Worm (Caenorhabditis elegans) whole organism, L1 larva: ENCODE data around the gene Y15E3A.5.
A peak's percentile ranks its signal among the peaks of the same experiment; 100 is the strongest.

Experiments used
- C04F5.9 ChIP-seq: sonication (generic microtip); optimal IDR thresholded peaks from 2 replicates; lab custom pipeline; 2016; ENCODE audit warnings: missing genetic modification characterization, missing compliant biosample characterization
- aha-1 ChIP-seq: fragments of 150-350 bp; optimal IDR thresholded peaks from 2 replicates; lab custom pipeline; 2014; ENCODE audit warnings: missing biosample characterization, missing genetic modification characterization
- blmp-1 ChIP-seq: fragments of 150-350 bp; optimal IDR thresholded peaks from 2 replicates; lab custom pipeline; 2014; ENCODE audit warnings: missing biosample characterization, missing genetic modification characterization
- ceh-8 ChIP-seq: fragments of 200-800 bp; sonication (Bioruptor generic); optimal IDR thresholded peaks from 2 replicates; lab custom pipeline; 2018; ENCODE audit warnings: mild to moderate bottlenecking, missing genetic modification characterization, moderate library complexity, missing compliant biosample characterization
- dpl-1 ChIP-seq, 3 experiments: fragments of 150-350 bp in 2 of 3; sonication (generic microtip) in 1 of 3; optimal IDR thresholded peaks; 2 replicates each; lab custom pipeline; 2014 to 2017; ENCODE audit warnings: missing biosample characterization in 3 of 3, missing genetic modification characterization in 3 of 3, missing genetic modification reagents in 3 of 3
- efl-1 ChIP-seq, 4 experiments: fragments of 150-350 bp; optimal IDR thresholded peaks in 3 of 4; peaks in 1 of 4; 1 replicate in 1 of 4; 2 replicates in 3 of 4; lab custom pipeline; 2014; ENCODE audit warnings: missing biosample characterization in 2 of 4, missing genetic modification characterization in 2 of 4, missing genetic modification reagents in 2 of 4
- egl-13 ChIP-seq: sonication (generic microtip); optimal IDR thresholded peaks from 2 replicates; lab custom pipeline; 2016; ENCODE audit warnings: missing genotype, missing genetic modification reagents, missing genetic modification characterization, missing compliant biosample characterization
- elt-2 ChIP-seq: sonication (generic microtip); optimal IDR thresholded peaks from 2 replicates; lab custom pipeline; 2016; ENCODE audit warnings: missing genetic modification characterization, mild to moderate bottlenecking, inconsistent platforms, missing compliant biosample characterization, missing genetic modification reagents
- elt-3 ChIP-seq, 6 experiments: fragments of 150-350 bp in 1 of 6; sonication (generic microtip); optimal IDR thresholded peaks; 2 replicates each; lab custom pipeline; 2017 to 2018; ENCODE audit warnings: missing biosample characterization in 6 of 6, missing genetic modification characterization in 6 of 6, inconsistent platforms in 1 of 6
- ets-5 ChIP-seq: fragments of 200-800 bp; sonication (Bioruptor generic); IDR thresholded peaks from 2 replicates; pipeline ENCODE4 v1.3.6; 2022; ENCODE audit warnings: missing genetic modification characterization, missing compliant biosample characterization
- fkh-10 ChIP-seq: sonication (generic microtip); optimal IDR thresholded peaks from 2 replicates; lab custom pipeline; 2017; ENCODE audit warnings: missing biosample characterization, missing genetic modification reagents, missing genetic modification characterization
- fkh-8 ChIP-seq: sonication (generic microtip); optimal IDR thresholded peaks from 2 replicates; lab custom pipeline; 2016; ENCODE audit warnings: mild to moderate bottlenecking, missing genetic modification characterization, missing compliant biosample characterization
- grh-1 ChIP-seq: fragments of 200-800 bp; sonication (Bioruptor generic); IDR thresholded peaks from 2 replicates; pipeline ENCODE4 v1.3.6; 2022; ENCODE audit warnings: missing genetic modification reagents, missing genetic modification characterization, missing compliant biosample characterization
- hpl-2 ChIP-seq: fragments of 150-350 bp; optimal IDR thresholded peaks from 2 replicates; lab custom pipeline; 2014; ENCODE audit warnings: missing biosample characterization, missing genetic modification reagents, missing genetic modification characterization
- irx-1 ChIP-seq: sonication (generic microtip); optimal IDR thresholded peaks from 2 replicates; lab custom pipeline; 2016; ENCODE audit warnings: missing genetic modification characterization, missing compliant biosample characterization
- lin-14 ChIP-seq: fragments of 200-800 bp; sonication (Bioruptor generic); optimal IDR thresholded peaks from 2 replicates; lab custom pipeline; 2018; ENCODE audit warnings: mild to moderate bottlenecking, missing genetic modification characterization, moderate library complexity, missing compliant biosample characterization
- lin-15B ChIP-seq: fragments of 150-350 bp; sonication (generic microtip); optimal IDR thresholded peaks from 3 replicates; lab custom pipeline; 2014; ENCODE audit warnings: missing biosample characterization, missing genetic modification characterization
- lin-35 ChIP-seq, 2 experiments: fragments of 150-350 bp; optimal IDR thresholded peaks; 2 replicates each; lab custom pipeline; 2014; ENCODE audit warnings: missing biosample characterization in 2 of 2, missing genetic modification characterization in 2 of 2, missing genetic modification reagents in 2 of 2
- lin-39 ChIP-seq: fragments of 150-350 bp; optimal IDR thresholded peaks from 2 replicates; lab custom pipeline; 2014; ENCODE audit warnings: missing biosample characterization, missing genetic modification reagents, missing genetic modification characterization
- lir-3 ChIP-seq: sonication (generic microtip); optimal IDR thresholded peaks from 2 replicates; lab custom pipeline; 2016; ENCODE audit warnings: mild to moderate bottlenecking, missing genetic modification characterization, moderate library complexity, missing compliant biosample characterization; ENCODE audit not compliant: poor library complexity
- lsy-2 ChIP-seq, 2 experiments: fragments of 150-350 bp; optimal IDR thresholded peaks; 2 replicates each; lab custom pipeline; 2014; ENCODE audit warnings: missing biosample characterization in 2 of 2, missing genetic modification characterization in 2 of 2
- mab-9 ChIP-seq: fragments of 200-800 bp; sonication (Bioruptor generic); IDR thresholded peaks from 2 replicates; pipeline ENCODE4 v1.3.6; 2022; ENCODE audit warnings: missing genetic modification reagents, missing genetic modification characterization, missing compliant biosample characterization
- mdl-1 ChIP-seq, 2 experiments: fragments of 150-350 bp; optimal IDR thresholded peaks; 2 replicates each; lab custom pipeline; 2014 to 2017; ENCODE audit warnings: missing biosample characterization in 2 of 2, missing genetic modification characterization in 2 of 2, inconsistent platforms in 1 of 2
- mep-1 ChIP-seq: fragments of 150-350 bp; optimal IDR thresholded peaks from 2 replicates; lab custom pipeline; 2014; ENCODE audit warnings: missing biosample characterization, missing genetic modification characterization
- nhr-12 ChIP-seq: sonication (generic microtip); optimal IDR thresholded peaks from 2 replicates; lab custom pipeline; 2017; ENCODE audit warnings: missing biosample characterization, missing genetic modification characterization
- nhr-19 ChIP-seq: fragments of 200-800 bp; sonication (Bioruptor generic); conservative IDR thresholded peaks from 2 replicates; pipeline ENCODE4 v1.3.6; 2022; ENCODE audit warnings: missing genetic modification characterization, missing compliant biosample characterization
- nhr-20 ChIP-seq: sonication (generic microtip); optimal IDR thresholded peaks from 2 replicates; lab custom pipeline; 2016; ENCODE audit warnings: mild to moderate bottlenecking, missing genetic modification characterization, missing compliant biosample characterization
- nhr-28 ChIP-seq: fragments of 150-350 bp; optimal IDR thresholded peaks from 2 replicates; lab custom pipeline; 2014; ENCODE audit warnings: missing biosample characterization, missing genetic modification characterization
- nhr-47 ChIP-seq: sonication (generic microtip); optimal IDR thresholded peaks from 2 replicates; lab custom pipeline; 2016; ENCODE audit warnings: mild to moderate bottlenecking, missing genetic modification characterization, moderate library complexity, missing compliant biosample characterization
- nhr-71 ChIP-seq: sonication (generic microtip); optimal IDR thresholded peaks from 2 replicates; lab custom pipeline; 2016; ENCODE audit warnings: mild to moderate bottlenecking, missing genetic modification characterization, moderate library complexity, missing compliant biosample characterization
- nhr-77 ChIP-seq: fragments of 150-350 bp; optimal IDR thresholded peaks from 2 replicates; lab custom pipeline; 2014; ENCODE audit warnings: missing biosample characterization, missing genetic modification characterization
- nhr-85 ChIP-seq: sonication (generic microtip); peaks from one replicate; lab custom pipeline; 2016; ENCODE audit warnings: missing genetic modification characterization, inconsistent platforms, missing compliant biosample characterization
- pag-3 ChIP-seq: sonication (generic microtip); optimal IDR thresholded peaks from 2 replicates; lab custom pipeline; 2017; ENCODE audit warnings: missing genetic modification characterization, mild to moderate bottlenecking, missing compliant biosample characterization, antibody characterized with exemption, borderline replicate concordance; ENCODE audit not compliant: insufficient read depth
- pqm-1 ChIP-seq: sonication (generic microtip); optimal IDR thresholded peaks from 3 replicates; lab custom pipeline; 2017; ENCODE audit warnings: missing biosample characterization, missing genetic modification characterization
- rnt-1 ChIP-seq: sonication (generic microtip); optimal IDR thresholded peaks from 2 replicates; lab custom pipeline; 2016; ENCODE audit warnings: mild to moderate bottlenecking, missing genetic modification characterization, moderate library complexity, missing compliant biosample characterization
- snu-23 ChIP-seq: sonication (generic microtip); optimal IDR thresholded peaks from 2 replicates; lab custom pipeline; 2016; ENCODE audit warnings: missing genetic modification characterization, missing compliant biosample characterization
- sup-37 ChIP-seq: fragments of 200-800 bp; sonication (Bioruptor generic); optimal IDR thresholded peaks from 2 replicates; lab custom pipeline; 2018; ENCODE audit warnings: mild to moderate bottlenecking, missing genetic modification characterization, missing compliant biosample characterization
- swsn-7 ChIP-seq: sonication (generic microtip); optimal IDR thresholded peaks from 2 replicates; lab custom pipeline; 2016; ENCODE audit warnings: missing genetic modification characterization, missing compliant biosample characterization
- tbx-2 ChIP-seq: sonication (generic microtip); optimal IDR thresholded peaks from 2 replicates; lab custom pipeline; 2016; ENCODE audit warnings: missing genetic modification characterization, missing compliant biosample characterization
- unc-62 ChIP-seq: fragments of 150-350 bp; optimal IDR thresholded peaks from 2 replicates; lab custom pipeline; 2014; ENCODE audit warnings: missing biosample characterization, missing genetic modification reagents, missing genetic modification characterization
- zag-1 ChIP-seq: fragments of 150-350 bp; optimal IDR thresholded peaks from 2 replicates; lab custom pipeline; 2014; ENCODE audit warnings: missing biosample characterization, missing genetic modification characterization
- zip-4 ChIP-seq: fragments of 200-800 bp; sonication (Bioruptor generic); optimal IDR thresholded peaks from 2 replicates; lab custom pipeline; 2018; ENCODE audit warnings: mild to moderate bottlenecking, missing genetic modification characterization, moderate library complexity, missing compliant biosample characterization
- ztf-11 ChIP-seq, 2 experiments: sonication (generic microtip); optimal IDR thresholded peaks; 2 replicates each; lab custom pipeline; 2016 to 2017; ENCODE audit warnings: missing genetic modification characterization in 2 of 2, missing biosample characterization in 1 of 2, missing compliant biosample characterization in 1 of 2

The Y15E3A.5 gene

ce11 chrX:15376580-15376979 lies 36.2 kb downstream of the Y15E3A.5 start:
- TF ChIP-seq egl-13 (tag; lab: Kevin White, UChicago) (no peak), zag-1 (tag; lab: Kevin White, UChicago) (no peak), mep-1 (tag; lab: Kevin White, UChicago) (peak; percentile 3), tbx-2 (tag; lab: Kevin White, UChicago) (peak; percentile 44), lin-14 (peak; percentile 71), C04F5.9 (tag; lab: Kevin White, UChicago) (no peak), ztf-11 (tag; optimal IDR thresholded peaks at IDR 0.05; lab: Kevin White, UChicago) (no peak), sup-37 (GFP tag; lab: Kevin White, UChicago) (peak; percentile 27), pqm-1 (tag; lab: Kevin White, UChicago) (peak; percentile 28), nhr-28 (tag; lab: Kevin White, UChicago) (no peak), nhr-20 (peak; percentile 25), ceh-8 (peak; percentile 16), lin-35 (GFP tag; optimal IDR thresholded peaks at IDR 0.05; lab: Kevin White, UChicago) (peak in 1 of 2 experiments; percentile 26), nhr-47 (tag; lab: Kevin White, UChicago) (peak; percentile 8), rnt-1 (tag; lab: Kevin White, UChicago) (peak; percentile 21), snu-23 (peak; percentile 26), mdl-1 (tag; optimal IDR thresholded peaks at IDR 0.05; lab: Kevin White, UChicago) (peak in 1 of 2 experiments; percentile 13), mab-9 (GFP tag; lab: Robert Waterston, UW) (no peak), elt-2 (peak; percentile 48), aha-1 (tag; lab: Kevin White, UChicago) (no peak), nhr-77 (peak; percentile 71), dpl-1 (GFP tag; optimal IDR thresholded peaks at IDR 0.05; lab: Kevin White, UChicago) (no peak), lsy-2 (tag; optimal IDR thresholded peaks at IDR 0.05; lab: Kevin White, UChicago) (peak in 1 of 2 experiments; percentile 30), swsn-7 (tag; lab: Kevin White, UChicago) (peak; percentile 34), nhr-19 (GFP tag; lab: Robert Waterston, UW) (no peak), blmp-1 (tag; lab: Kevin White, UChicago) (peak; percentile 88), fkh-10 (GFP tag; lab: Kevin White, UChicago) (no peak), irx-1 (no peak), nhr-71 (peak; percentile 34)

DNA sequence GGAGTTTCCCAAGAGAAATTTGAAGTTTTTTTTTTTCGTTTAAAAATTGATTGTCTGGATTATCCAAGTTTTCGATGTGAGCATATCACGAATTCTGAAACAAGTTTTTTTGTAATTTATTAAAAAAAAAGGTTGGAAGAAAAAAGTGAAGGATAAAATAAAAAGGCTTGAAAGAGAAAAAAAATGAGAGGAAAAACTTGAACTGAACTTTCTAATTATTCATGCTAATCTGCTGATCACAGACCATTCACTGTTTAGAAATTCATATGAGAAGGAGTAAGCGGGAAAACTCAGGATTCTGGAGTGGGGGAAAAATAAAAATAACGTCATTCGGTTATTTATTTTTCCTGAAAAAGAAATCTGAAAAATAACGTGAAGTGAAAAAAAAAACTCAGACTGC lies 37.4 kb downstream of the Y15E3A.5 start, which contains the start of gene svh-5:
svh-5 (minus strand) TSS at position 101 of the 400 bp plus-strand sequence.
- TF ChIP-seq blmp-1 (tag; lab: Kevin White, UChicago) (no peak), efl-1 (optimal IDR thresholded peaks at IDR 0.05; lab: Kevin White, UChicago) (no peak), efl-1 (GFP tag; optimal IDR thresholded peaks at IDR 0.05 in 1 of 2; lab: Kevin White, UChicago) (peak in 1 of 2 experiments; percentile 17)
- TF ChIP-seq, all 84 proteins: peak for 1

DNA sequence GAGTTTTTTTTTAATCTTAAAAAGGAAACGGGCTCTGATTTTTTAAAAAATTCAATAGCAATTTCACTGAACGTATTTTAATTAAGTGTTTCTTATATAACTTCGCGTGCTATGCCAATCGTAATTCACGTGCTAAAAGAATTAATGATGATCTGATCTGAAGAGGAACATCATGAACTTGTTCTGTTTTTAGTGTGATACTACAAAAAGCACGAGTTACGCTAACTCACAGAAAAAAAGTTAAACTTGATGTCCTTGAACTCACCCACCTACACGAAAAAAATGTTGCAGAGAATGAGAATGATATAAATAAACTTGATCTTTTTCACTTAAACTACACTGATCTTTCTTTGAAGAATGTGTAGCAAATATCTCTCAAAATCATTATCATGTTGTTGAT lies 39.5 kb downstream of the Y15E3A.5 start:
- peak; percentile 47 for TF ChIP-seq nhr-20
- peak in 1 of 6 experiments; percentile 72 for TF ChIP-seq elt-3 (tag; optimal IDR thresholded peaks at IDR 0.05; lab: Kevin White, UChicago)
- TF ChIP-seq nhr-85 (tag; lab: Kevin White, UChicago), result peak; percentile 81
- no peak for TF ChIP-seq lir-3

ce11 chrX:15380437-15380836 lies 40.1 kb downstream of the Y15E3A.5 start:
- TF ChIP-seq hpl-2 (GFP tag; lab: Kevin White, UChicago) (no peak), nhr-47 (tag; lab: Kevin White, UChicago) (no peak), nhr-12 (tag; lab: Kevin White, UChicago) (no peak), lin-15B (tag; lab: Kevin White, UChicago) (no peak), fkh-8 (no peak), unc-62 (GFP tag; lab: Kevin White, UChicago) (no peak), zip-4 (no peak), pag-3 (no peak), ets-5 (GFP tag; lab: Robert Waterston, UW) (no peak), elt-2 (no peak), lin-39 (tag; lab: Kevin White, UChicago) (no peak), blmp-1 (tag; lab: Kevin White, UChicago) (peak; percentile 64), grh-1 (0 out of 2 replicates have a peak, but pooled peaks have one; percentile 17), nhr-77 (no peak)
- TF ChIP-seq, all 84 proteins: peak for 2
